Worm (Caenorhabditis elegans): ENCODE results near the gene fbxa-170.

The fbxa-170 gene

DNA sequence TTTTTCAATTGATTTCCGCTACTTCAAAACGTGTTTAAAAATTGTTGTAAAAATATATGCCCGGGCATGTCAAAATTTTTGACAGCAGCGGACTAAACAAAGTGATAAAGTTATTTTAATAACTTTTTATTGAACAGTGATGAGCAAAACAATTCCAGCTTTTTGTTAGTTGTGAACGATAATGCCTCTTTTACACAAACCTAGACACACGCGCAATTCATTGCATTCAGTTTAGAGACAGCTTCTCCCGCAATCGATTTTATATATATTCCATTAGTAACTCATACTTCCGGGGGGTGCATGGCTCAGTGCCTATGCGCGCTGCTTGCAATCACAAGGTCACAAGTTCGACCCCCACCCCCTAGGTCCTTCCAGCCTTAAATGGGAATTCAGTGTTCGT, 23.8 kb downstream of the fbxa-170 start, which contains the start of gene ZK380.6:
ZK380.6 (plus strand) TSS at position 301 of the 400 bp plus-strand sequence.
- TF ChIP-seq fos-1 (tag; optimal IDR thresholded peaks at IDR 0.05) (no peak), elt-3 (tag; optimal IDR thresholded peaks at IDR 0.05) (no peak), mab-9 (GFP tag; IDR thresholded peaks at IDR 0.05) (no peak), grh-1 (GFP tag; IDR thresholded peaks at IDR 0.05) (no peak), unc-130 (tag; optimal IDR thresholded peaks at IDR 0.05) (no peak)

DNA sequence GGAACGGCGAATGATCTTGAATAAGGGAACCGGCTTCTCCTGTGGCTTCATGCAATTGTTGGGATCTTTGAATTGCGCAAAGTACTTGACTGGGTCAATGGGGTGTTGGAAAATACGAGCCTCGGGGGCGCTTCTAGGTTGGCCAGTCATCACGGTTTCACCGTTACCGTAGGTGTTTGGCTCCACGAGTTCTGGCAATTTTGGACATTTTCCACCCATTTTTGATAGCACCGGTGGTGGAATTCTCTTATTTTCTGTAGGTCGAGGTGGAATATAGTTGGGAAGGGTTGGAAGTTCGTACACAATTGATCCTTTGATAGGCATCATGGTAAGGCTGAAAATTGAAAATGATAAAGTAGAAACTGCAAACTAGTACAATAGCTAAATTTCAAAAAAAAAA, 26.3 kb downstream of the fbxa-170 start, which contains the start of gene ZK380.4:
ZK380.4 (minus strand) TSS at position 327 of the 400 bp plus-strand sequence.
- TF ChIP-seq nhr-84 (tag; optimal IDR thresholded peaks at IDR 0.05), result no peak
- TF ChIP-seq lin-15B (tag; optimal IDR thresholded peaks at IDR 0.05), result no peak
- TF ChIP-seq C04F5.9 (tag; optimal IDR thresholded peaks at IDR 0.05), result no peak
- TF ChIP-seq Y116A8C.19 (tag; optimal IDR thresholded peaks at IDR 0.05; ENCODE audit: borderline replicate concordance), result no peak
- no peak for TF ChIP-seq lin-14 (GFP tag; optimal IDR thresholded peaks at IDR 0.05)
- no peak for TF ChIP-seq ceh-90 (tag; optimal IDR thresholded peaks at IDR 0.05)

DNA sequence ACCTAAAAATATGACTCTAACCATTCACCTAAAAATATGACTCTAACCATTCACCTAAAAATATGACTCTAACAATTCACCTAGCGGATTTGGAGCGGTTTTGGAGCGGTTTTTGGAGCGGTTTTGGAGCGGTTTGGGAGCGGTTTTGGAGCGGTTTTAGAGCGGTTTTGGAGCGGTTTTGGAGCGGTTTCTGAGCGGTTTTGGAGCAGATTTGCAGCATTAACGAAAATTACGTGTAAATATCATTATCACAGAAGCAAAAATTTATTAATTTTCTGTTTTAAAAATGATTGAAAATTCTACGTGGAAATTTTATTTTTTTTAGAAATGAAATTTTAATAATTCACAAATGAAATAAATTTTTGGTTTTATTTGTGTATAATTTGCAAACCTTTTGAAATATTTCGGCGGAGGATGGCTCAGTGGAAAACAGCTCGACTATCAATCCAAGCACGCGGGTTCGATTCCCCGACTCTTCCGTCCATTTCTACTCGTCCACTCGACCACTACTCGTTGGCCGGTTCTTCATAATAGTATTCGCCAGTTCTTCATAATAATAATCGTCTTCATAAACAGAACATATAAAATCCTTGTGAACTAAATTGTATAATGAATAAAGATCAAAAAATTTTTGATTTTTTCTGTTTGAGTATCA, 34.4 kb downstream of the fbxa-170 start:
- TF ChIP-seq ceh-88 (GFP tag; IDR thresholded peaks at IDR 0.05), result no peak
- TF ChIP-seq sox-4 (tag; optimal IDR thresholded peaks at IDR 0.05), result no peak
- TF ChIP-seq jun-1 (tag; optimal IDR thresholded peaks at IDR 0.05), result no peak
- no peak for TF ChIP-seq rnt-1 (tag; optimal IDR thresholded peaks at IDR 0.05)
- no peak for TF ChIP-seq fos-1 (tag; optimal IDR thresholded peaks at IDR 0.05)
- no peak for TF ChIP-seq lin-39 (tag; optimal IDR thresholded peaks at IDR 0.05)
- TF ChIP-seq ceh-8 (GFP tag; optimal IDR thresholded peaks at IDR 0.05), result no peak
- TF ChIP-seq nhr-84 (tag; optimal IDR thresholded peaks at IDR 0.05), result no peak
- no peak for TF ChIP-seq skn-1 (tag; optimal IDR thresholded peaks at IDR 0.05)
- no peak for TF ChIP-seq unc-86 (tag; optimal IDR thresholded peaks at IDR 0.05)
- no peak for TF ChIP-seq nhr-85 (tag)
- no peak for TF ChIP-seq dpl-1 (GFP tag; optimal IDR thresholded peaks at IDR 0.05)
- no peak for TF ChIP-seq nhr-90 (tag; optimal IDR thresholded peaks at IDR 0.05; ENCODE audit: poor library complexity)
- TF ChIP-seq zip-4 (GFP tag; optimal IDR thresholded peaks at IDR 0.05), result no peak
- TF ChIP-seq pax-3 (tag; optimal IDR thresholded peaks at IDR 0.05), result no peak

DNA sequence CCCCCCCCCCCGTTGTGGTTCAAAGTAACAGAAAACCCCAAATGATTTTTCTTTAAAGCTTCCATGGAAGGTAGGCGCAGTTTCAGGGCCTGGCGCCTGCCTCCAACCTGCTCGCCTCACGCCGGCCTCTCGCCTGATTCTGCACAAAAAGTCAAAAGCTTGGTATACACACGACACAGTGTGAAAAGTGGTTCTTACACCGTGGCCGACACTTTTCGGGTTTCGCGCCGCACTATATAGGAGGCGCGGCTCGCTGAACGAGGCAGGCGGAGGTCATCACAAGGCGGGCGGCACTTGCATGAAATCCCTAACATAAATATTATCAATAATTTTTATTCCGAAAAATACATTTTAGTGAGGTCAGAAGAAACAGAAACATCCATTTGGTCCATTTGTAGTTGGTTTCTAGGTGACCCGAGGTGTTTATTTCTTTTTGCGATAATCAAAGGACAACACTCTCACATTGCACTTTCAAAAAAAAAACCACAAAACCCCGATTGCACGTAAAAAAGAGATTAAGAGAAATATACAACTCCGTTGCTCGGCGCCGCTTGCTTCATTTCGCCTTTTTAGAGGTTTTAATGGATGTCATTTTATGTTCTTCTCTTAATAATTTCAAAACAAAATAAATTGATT, 46.9 kb downstream of the fbxa-170 start, which contains the start of gene ZK380.2:
ZK380.2 (plus strand) TSS at position 586 of the 636 bp plus-strand sequence.
- TF ChIP-seq irx-1 (tag; optimal IDR thresholded peaks at IDR 0.05), result no peak
- no peak for TF ChIP-seq Y116A8C.19 (tag; optimal IDR thresholded peaks at IDR 0.05; ENCODE audit: borderline replicate concordance)
- no peak for TF ChIP-seq lin-13 (GFP tag; optimal IDR thresholded peaks at IDR 0.05)
- no peak for TF ChIP-seq elt-3 (tag; optimal IDR thresholded peaks at IDR 0.05)
- TF ChIP-seq nhr-11 (tag; optimal IDR thresholded peaks at IDR 0.05), result no peak

DNA sequence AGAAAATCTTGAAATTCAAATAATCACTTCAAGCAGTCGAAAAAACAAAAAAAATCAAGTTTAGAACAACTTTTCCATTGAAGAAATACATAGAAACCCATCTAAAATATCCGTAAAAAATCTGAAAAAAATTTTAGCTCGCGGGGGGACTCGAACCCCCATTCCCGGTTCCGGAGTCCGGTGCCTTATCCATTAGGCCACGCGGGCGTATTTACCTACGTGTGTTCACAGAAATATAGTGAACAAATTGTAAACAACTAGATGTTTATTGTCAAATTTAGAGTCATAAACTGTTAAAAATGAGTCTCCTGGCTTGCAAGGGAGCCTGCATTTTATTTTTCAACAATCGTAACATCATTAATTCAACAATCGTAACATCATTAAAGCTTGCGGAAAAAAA, 48.2 kb downstream of the fbxa-170 start:
- TF ChIP-seq dpl-1 (GFP tag; optimal IDR thresholded peaks at IDR 0.05), result no peak
- TF ChIP-seq ama-1 (optimal IDR thresholded peaks at IDR 0.05), result no peak
- TF ChIP-seq unc-98 (GFP tag; IDR thresholded peaks at IDR 0.05), result no peak
- no peak for TF ChIP-seq mef-2 (tag; optimal IDR thresholded peaks at IDR 0.05)
- TF ChIP-seq C04F5.9 (tag; optimal IDR thresholded peaks at IDR 0.05), result no peak
- TF ChIP-seq lin-39 (tag; optimal IDR thresholded peaks at IDR 0.05), result no peak
- no peak for TF ChIP-seq swsn-7 (tag; optimal IDR thresholded peaks at IDR 0.05)
- no peak for TF ChIP-seq vab-15 (tag; optimal IDR thresholded peaks at IDR 0.05)
- TF ChIP-seq ceh-90 (tag; optimal IDR thresholded peaks at IDR 0.05), result no peak
- TF ChIP-seq unc-62 (GFP tag; optimal IDR thresholded peaks at IDR 0.05), result no peak
- no peak for TF ChIP-seq fkh-10 (GFP tag; optimal IDR thresholded peaks at IDR 0.05)
- no peak for TF ChIP-seq mdl-1 (tag; optimal IDR thresholded peaks at IDR 0.05)
- no peak for TF ChIP-seq lir-3 (tag; optimal IDR thresholded peaks at IDR 0.05; ENCODE audit: poor library complexity)
- no peak for TF ChIP-seq lin-35 (GFP tag; optimal IDR thresholded peaks at IDR 0.05)
- TF ChIP-seq pax-3 (tag; optimal IDR thresholded peaks at IDR 0.05), result no peak
- TF ChIP-seq blmp-1 (tag; optimal IDR thresholded peaks at IDR 0.05), result no peak
- TF ChIP-seq efl-1 (optimal IDR thresholded peaks at IDR 0.05), result no peak
- no peak for TF ChIP-seq efl-1 (GFP tag; optimal IDR thresholded peaks at IDR 0.05 in 1 of 2)
- no peak for TF ChIP-seq nhr-237 (tag; optimal IDR thresholded peaks at IDR 0.05)
